Fruit fly (Drosophila melanogaster): ENCODE data around the gene SIFaR.
A peak's percentile ranks its signal among the peaks of the same experiment; 100 is the strongest.

Gene SIFaR

DNA sequence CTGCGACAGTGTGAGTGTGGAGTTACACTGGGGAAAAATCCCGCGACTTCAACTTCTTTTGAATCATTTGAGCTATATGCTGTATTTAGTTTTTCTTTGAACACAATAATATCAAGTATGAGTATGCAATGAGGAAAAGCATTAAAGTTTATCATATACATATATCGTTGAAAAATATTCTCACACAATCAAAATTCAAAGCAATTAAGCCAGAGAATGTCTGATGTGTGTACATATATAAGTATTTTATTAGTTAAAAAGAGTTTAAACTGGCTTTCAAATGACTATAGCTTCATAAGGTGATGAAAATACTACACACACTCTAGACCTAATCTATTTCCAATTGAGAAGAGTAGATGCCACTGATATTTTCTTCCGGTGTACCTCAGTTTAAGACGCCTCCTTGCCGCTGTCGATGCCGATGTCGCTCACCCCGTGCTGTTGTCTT, 43.0 kb upstream of the SIFaR start (continued):
- TF ChIP-seq CG6854 (GFP tag; optimal IDR thresholded peaks at IDR 0.05): peak; percentile 64
- TF ChIP-seq CG3032 (tag; optimal IDR thresholded peaks at IDR 0.05): peak; percentile 72
- peak; percentile 80 for TF ChIP-seq Hr39 (GFP tag; optimal IDR thresholded peaks at IDR 0.05)
- TF ChIP-seq CG9139 (GFP tag; optimal IDR thresholded peaks at IDR 0.05): peak; percentile 34
- peak; percentile 86 for TF ChIP-seq Met (GFP tag; optimal IDR thresholded peaks at IDR 0.05)
- TF ChIP-seq spab (GFP tag; optimal IDR thresholded peaks at IDR 0.05): peak; percentile 71
- peak; percentile 81 for TF ChIP-seq CG10631 (GFP tag; optimal IDR thresholded peaks at IDR 0.05)
- TF ChIP-seq vri (GFP tag; optimal IDR thresholded peaks at IDR 0.05): peak; percentile 54
- peak; percentile 46 for TF ChIP-seq CG16779 (tag; optimal IDR thresholded peaks at IDR 0.05)
- peak; percentile 62 for TF ChIP-seq CG11762 (GFP tag; optimal IDR thresholded peaks at IDR 0.05; ENCODE audit: insufficient read depth)
- peak; percentile 71 for TF ChIP-seq Blimp-1 (GFP tag; optimal IDR thresholded peaks at IDR 0.05)
- TF ChIP-seq Eip78C (GFP tag): peak; percentile 96
- peak; percentile 50 for TF ChIP-seq Gug (GFP tag; IDR thresholded peaks at IDR 0.05)
- TF ChIP-seq CG10669 (GFP tag; optimal IDR thresholded peaks at IDR 0.05): peak; percentile 72
- TF ChIP-seq CG11294 (GFP tag; IDR thresholded peaks at IDR 0.05): no peak
- TF ChIP-seq cyc (GFP tag; optimal IDR thresholded peaks at IDR 0.05): peak; percentile 82
- peak; percentile 80 for TF ChIP-seq CG8119 (GFP tag; IDR thresholded peaks at IDR 0.05)
- no peak for TF ChIP-seq svp (GFP tag)
- peak; percentile 82 for TF ChIP-seq achi (GFP tag; optimal IDR thresholded peaks at IDR 0.05)
- TF ChIP-seq OdsH (GFP tag; optimal IDR thresholded peaks at IDR 0.05): peak; percentile 82
- peak; percentile 86 for TF ChIP-seq Hr4 (GFP tag; optimal IDR thresholded peaks at IDR 0.05)
- TF ChIP-seq Lpt (GFP tag; optimal IDR thresholded peaks at IDR 0.05): peak; percentile 53
- peak; percentile 64; the same call in 1 of the 2 replicates for TF ChIP-seq CG15336 (GFP tag; IDR thresholded peaks at IDR 0.05)
- peak; percentile 69 to 79 for TF ChIP-seq ss (GFP tag; optimal IDR thresholded peaks at IDR 0.05)
- peak; percentile 69 for TF ChIP-seq Ets21C (GFP tag; optimal IDR thresholded peaks at IDR 0.05)
- peak; percentile 73 for TF ChIP-seq CG8319 (GFP tag; optimal IDR thresholded peaks at IDR 0.05)
- peak; percentile 77 for TF ChIP-seq fd59A (GFP tag; optimal IDR thresholded peaks at IDR 0.05)
- peak; percentile 82 for TF ChIP-seq lz (GFP tag; optimal IDR thresholded peaks at IDR 0.05)
- TF ChIP-seq topi (GFP tag; optimal IDR thresholded peaks at IDR 0.05): peak; percentile 88
- TF ChIP-seq esn (GFP tag; optimal IDR thresholded peaks at IDR 0.05): peak; percentile 92
- peak; percentile 67 for TF ChIP-seq net (GFP tag; optimal IDR thresholded peaks at IDR 0.05)
- TF ChIP-seq CG4318 (GFP tag; optimal IDR thresholded peaks at IDR 0.05): peak; percentile 78
- TF ChIP-seq CG32006 (GFP tag; optimal IDR thresholded peaks at IDR 0.05): peak; percentile 93
- TF ChIP-seq pdm3 (GFP tag; optimal IDR thresholded peaks at IDR 0.05): peak; percentile 71

DNA sequence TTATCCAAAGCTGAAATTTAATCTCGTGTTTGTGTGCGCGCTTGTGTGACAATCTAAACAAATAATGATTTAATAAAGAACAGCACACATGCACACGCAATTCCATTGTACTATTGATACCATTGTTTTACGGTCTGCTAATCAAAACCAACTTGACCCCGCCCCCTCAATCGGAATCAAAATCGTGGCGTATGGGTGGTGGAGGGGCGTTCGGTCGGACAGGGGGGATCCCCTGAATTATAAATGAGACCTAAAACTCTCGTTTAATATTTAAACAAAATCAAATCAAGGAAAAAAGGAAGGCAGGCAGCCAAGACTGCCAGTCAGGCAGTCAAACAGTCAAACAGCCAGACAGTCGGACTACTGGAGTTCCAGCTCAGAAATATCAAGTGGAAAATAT, 37.4 kb upstream of the SIFaR start:
- no peak for TF ChIP-seq CG32006 (GFP tag; optimal IDR thresholded peaks at IDR 0.05)
- no peak for TF ChIP-seq CG1621 (tag; optimal IDR thresholded peaks at IDR 0.05)
- TF ChIP-seq fkh (GFP tag; optimal IDR thresholded peaks at IDR 0.05): no peak
- TF ChIP-seq CG8632 (GFP tag; optimal IDR thresholded peaks at IDR 0.05): no peak
- TF ChIP-seq acj6 (GFP tag; optimal IDR thresholded peaks at IDR 0.05): no peak
- TF ChIP-seq salr (GFP tag; optimal IDR thresholded peaks at IDR 0.05): no peak
- no peak for TF ChIP-seq Hr4 (GFP tag; optimal IDR thresholded peaks at IDR 0.05)
- TF ChIP-seq lz (GFP tag; optimal IDR thresholded peaks at IDR 0.05): no peak
- TF ChIP-seq achi (GFP tag; optimal IDR thresholded peaks at IDR 0.05): no peak
- TF ChIP-seq CG4318 (GFP tag; optimal IDR thresholded peaks at IDR 0.05): no peak
- TF ChIP-seq svp (GFP tag): no peak
- no peak for TF ChIP-seq CG11902 (GFP tag; optimal IDR thresholded peaks at IDR 0.05)
- no peak for TF ChIP-seq fd85E (GFP tag; optimal IDR thresholded peaks at IDR 0.05)
- TF ChIP-seq Blimp-1 (GFP tag; optimal IDR thresholded peaks at IDR 0.05): no peak
- TF ChIP-seq CG6276 (GFP tag; optimal IDR thresholded peaks at IDR 0.05): no peak
- no peak for TF ChIP-seq spab (GFP tag; optimal IDR thresholded peaks at IDR 0.05)
- no peak for TF ChIP-seq Sox102F (GFP tag; optimal IDR thresholded peaks at IDR 0.05)
- no peak for TF ChIP-seq Eip93F (GFP tag; optimal IDR thresholded peaks at IDR 0.05)
- TF ChIP-seq Ets96B (tag; optimal IDR thresholded peaks at IDR 0.05): no peak

Data from whole organism, prepupa.